Worm (Caenorhabditis elegans): ENCODE data around the gene M151.7.

ce11 chrII:3655378-3655777 is 33.3 kb downstream of the M151.7 start, which contains the start of gene F19B10.5:
- TF ChIP-seq zip-11 (GFP tag; IDR thresholded peaks at IDR 0.05) (no peak), lin-39 (tag; optimal IDR thresholded peaks at IDR 0.05) (no peak), ZK337.2 (GFP tag; IDR thresholded peaks at IDR 0.05) (no peak), dpl-1 (GFP tag; optimal IDR thresholded peaks at IDR 0.05) (no peak)
